Worm (Caenorhabditis elegans): ENCODE measurements around the gene srx-113.

Gene srx-113

DNA sequence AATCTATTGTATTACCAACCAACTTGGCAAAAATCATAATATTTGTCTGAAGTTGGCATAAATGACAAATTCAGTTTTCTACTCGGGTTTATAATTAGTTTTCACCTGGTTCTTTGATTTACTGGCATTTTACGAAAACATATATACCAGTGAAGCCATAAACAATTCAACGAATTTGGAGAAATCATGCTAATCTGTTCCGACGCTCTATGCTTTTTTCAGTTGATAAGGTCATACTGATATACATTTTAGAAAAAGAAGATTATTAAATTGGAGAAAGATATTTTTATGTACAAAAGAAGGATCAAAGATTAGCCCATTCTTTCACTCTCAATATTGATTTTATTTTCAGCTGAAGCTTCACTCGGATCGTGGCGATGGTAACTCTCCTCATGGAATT, 45.2 kb downstream of the srx-113 start:
- TF ChIP-seq tab-1 (GFP tag; IDR thresholded peaks at IDR 0.05) (no peak), ref-1 (GFP tag; conservative IDR thresholded peaks at IDR 0.05) (no peak), klf-2 (GFP tag; conservative IDR thresholded peaks at IDR 0.05) (no peak), T22C8.4 (GFP tag; IDR thresholded peaks at IDR 0.05) (no peak), ztf-23 (GFP tag; IDR thresholded peaks at IDR 0.05) (no peak), flt-1 (GFP tag; IDR thresholded peaks at IDR 0.05) (no peak), cog-1 (tag; optimal IDR thresholded peaks at IDR 0.05) (no peak)

DNA sequence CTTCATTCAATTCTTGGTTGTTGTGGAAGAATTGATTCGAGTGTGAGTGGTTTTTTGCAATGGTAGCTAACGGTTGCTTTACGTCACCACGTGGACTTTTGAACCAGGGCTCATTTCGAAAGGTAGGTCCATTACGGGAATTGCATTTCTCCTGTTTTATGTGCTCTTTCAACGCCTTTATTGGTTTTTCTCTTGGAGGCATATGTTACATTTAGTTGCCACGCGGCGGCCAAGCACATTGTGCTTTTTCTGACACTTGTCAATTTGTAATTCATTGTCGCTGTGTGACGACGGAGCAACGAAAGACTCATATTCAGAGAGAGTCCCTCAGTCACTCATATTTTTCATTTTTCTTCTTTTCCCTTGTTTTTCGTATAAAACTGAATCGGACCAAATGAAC, 47.2 kb downstream of the srx-113 start:
- TF ChIP-seq med-1 (GFP tag; optimal IDR thresholded peaks at IDR 0.05; ENCODE audit: insufficient read depth) (no peak), ref-1 (GFP tag; conservative IDR thresholded peaks at IDR 0.05) (no peak), ztf-23 (GFP tag; IDR thresholded peaks at IDR 0.05) (no peak), ztf-29 (GFP tag; IDR thresholded peaks at IDR 0.05) (no peak), flt-1 (GFP tag; IDR thresholded peaks at IDR 0.05) (no peak), cog-1 (tag; optimal IDR thresholded peaks at IDR 0.05) (no peak), tab-1 (GFP tag; IDR thresholded peaks at IDR 0.05) (no peak)

DNA sequence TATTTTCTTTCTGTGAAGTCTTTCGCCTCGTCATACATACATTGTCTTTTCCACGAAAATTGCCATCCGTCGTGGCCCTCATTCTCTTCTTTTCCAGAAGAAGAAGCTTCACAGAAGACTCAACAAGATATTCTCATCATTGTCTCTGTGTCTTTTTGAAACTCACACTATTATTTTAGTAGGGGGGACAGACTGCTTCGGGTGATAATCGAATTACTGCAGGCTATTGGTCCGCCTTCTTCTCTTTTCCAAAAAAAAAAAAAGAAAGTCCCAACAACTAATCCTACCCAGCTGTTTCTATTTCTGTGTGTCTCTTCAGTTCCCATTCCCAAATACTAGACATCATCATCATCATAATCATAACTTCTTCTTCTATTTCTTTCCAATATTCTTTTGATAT, 48.5 kb downstream of the srx-113 start:
- TF ChIP-seq T22C8.4 (GFP tag; IDR thresholded peaks at IDR 0.05) (no peak), flt-1 (GFP tag; IDR thresholded peaks at IDR 0.05) (no peak), med-1 (GFP tag; optimal IDR thresholded peaks at IDR 0.05; ENCODE audit: insufficient read depth) (no peak), ztf-29 (GFP tag; IDR thresholded peaks at IDR 0.05) (no peak)

Data from whole organism, midembryonic.